Worm (Caenorhabditis elegans) whole organism, young adult: ENCODE results near the gene ecps-2.

ENCODE experiments used
- B0336.3 ChIP-seq: fragments of 200-800 bp; sonication (Bioruptor generic); IDR thresholded peaks from 2 replicates; pipeline ENCODE4 v1.3.6; 2022; ENCODE audit warnings: missing genetic modification characterization, missing compliant biosample characterization
- ama-1 ChIP-seq, 3 experiments: fragments of 150-350 bp in 1 of 3; sonication (generic microtip) in 2 of 3; optimal IDR thresholded peaks; 2 replicates each; lab custom pipeline; 2014 to 2018; ENCODE audit warnings: missing biosample characterization in 2 of 3, missing genetic modification characterization in 2 of 3, missing genetic modification reagents in 2 of 3
- hmg-20 ChIP-seq: fragments of 200-800 bp; sonication (Bioruptor generic); IDR thresholded peaks from 2 replicates; pipeline ENCODE4 v1.3.6; 2022; ENCODE audit warnings: missing genetic modification reagents, missing genetic modification characterization, missing compliant biosample characterization
- mel-28 ChIP-seq: sonication (generic microtip); optimal IDR thresholded peaks from 2 replicates; lab custom pipeline; 2016; ENCODE audit warnings: borderline replicate concordance, mild to moderate bottlenecking, missing genetic modification characterization, missing compliant biosample characterization
- nhr-179 ChIP-seq: sonication (generic microtip); optimal IDR thresholded peaks from 2 replicates; lab custom pipeline; 2016; ENCODE audit warnings: mild to moderate bottlenecking, missing genetic modification characterization, missing compliant biosample characterization

ce11 chrIII:10407198-10407663, 35.7 kb upstream of the ecps-2 start, which contains the start of gene hat-1:
- TF ChIP-seq ama-1 (optimal IDR thresholded peaks at IDR 0.05; lab: Kevin White, UChicago), result no peak
- TF ChIP-seq ama-1 (GFP tag; optimal IDR thresholded peaks at IDR 0.05; lab: Kevin White, UChicago), result no peak
- peak; percentile 49 for TF ChIP-seq mel-28 (tag; lab: Kevin White, UChicago)
- no peak for TF ChIP-seq nhr-179 (tag; lab: Kevin White, UChicago)
- TF ChIP-seq hmg-20, result 0 out of 2 replicates have a peak, but pooled peaks have one; percentile 50
- TF ChIP-seq B0336.3 (GFP tag; lab: Robert Waterston, UW), result peak; percentile 99
